Worm (Caenorhabditis elegans) whole organism, young adult: ENCODE data around the gene szy-20.

Source experiments
- D2030.7 ChIP-seq: fragments of 200-800 bp; sonication (Bioruptor generic); IDR thresholded peaks from 2 replicates; pipeline ENCODE4 v1.3.6; 2022; ENCODE audit warnings: missing genetic modification reagents, missing genetic modification characterization, missing compliant biosample characterization
- atf-7 ChIP-seq: sonication (generic microtip); optimal IDR thresholded peaks from 2 replicates; lab custom pipeline; 2017; ENCODE audit warnings: mild to moderate bottlenecking, missing genetic modification characterization, missing compliant biosample characterization
- attf-6 ChIP-seq: fragments of 200-800 bp; sonication (Bioruptor generic); IDR thresholded peaks from 2 replicates; pipeline ENCODE4 v1.3.6; 2022; ENCODE audit warnings: missing genetic modification reagents, missing genetic modification characterization, missing compliant biosample characterization

DNA sequence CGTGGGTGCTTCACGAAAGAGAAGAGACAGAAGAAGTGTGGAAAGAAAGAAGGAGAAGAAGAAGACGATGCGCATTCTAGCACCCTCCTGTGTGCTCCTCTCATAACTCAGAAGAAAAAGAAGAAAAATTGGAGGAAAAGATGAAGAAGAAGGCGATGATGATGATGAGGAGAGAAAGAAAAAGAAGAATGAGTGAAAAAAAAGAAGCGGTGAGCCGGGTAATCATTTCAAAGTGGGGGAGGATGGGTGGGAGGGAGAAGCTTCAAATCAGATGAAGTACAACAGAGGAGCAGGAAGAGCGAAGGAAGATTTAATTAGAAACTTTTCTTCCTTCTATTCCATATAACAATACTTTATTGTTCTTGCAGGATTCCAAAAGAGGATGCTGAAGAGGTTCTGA lies 41.6 kb upstream of the szy-20 start:
- TF ChIP-seq atf-7 (tag; lab: Kevin White, UChicago) = no peak
- no peak for TF ChIP-seq D2030.7 (GFP tag; lab: Robert Waterston, UW)
- no peak for TF ChIP-seq attf-6 (GFP tag; lab: Robert Waterston, UW)
